Worm (Caenorhabditis elegans) whole organism, L4 larva: Measurements from ENCODE around the gene madf-9.
A peak's percentile ranks its signal among the peaks of the same experiment; 100 is the strongest.

Experiments
- D1046.2 ChIP-seq: fragments of 200-800 bp; sonication (Bioruptor generic); IDR thresholded peaks from 2 replicates; pipeline ENCODE4 v1.3.6; 2022; ENCODE audit warnings: missing genetic modification characterization, missing compliant biosample characterization
- F26F4.8 ChIP-seq: fragments of 200-800 bp; sonication (Bioruptor generic); conservative IDR thresholded peaks from 2 replicates; pipeline ENCODE4 v1.3.6; 2022; ENCODE audit warnings: missing genetic modification characterization, missing compliant biosample characterization
- F44E2.7 ChIP-seq: fragments of 200-800 bp; sonication (Bioruptor generic); IDR thresholded peaks from 2 replicates; pipeline ENCODE4 v2.1.2; 2022; ENCODE audit warnings: missing genetic modification characterization, missing compliant biosample characterization
- T20F7.1 ChIP-seq: fragments of 200-800 bp; sonication (Bioruptor generic); optimal IDR thresholded peaks from 2 replicates; lab custom pipeline; 2018; ENCODE audit warnings: mild to moderate bottlenecking, missing genetic modification characterization, missing compliant biosample characterization
- Y48G9A.11 ChIP-seq: fragments of 200-800 bp; sonication (Bioruptor generic); IDR thresholded peaks from 2 replicates; pipeline ENCODE4 v1.3.6; 2022; ENCODE audit warnings: missing genetic modification reagents, missing genetic modification characterization, missing compliant biosample characterization
- Y75B8A.6 ChIP-seq: fragments of 200-800 bp; sonication (Bioruptor generic); IDR thresholded peaks from 2 replicates; pipeline ENCODE4 v1.3.6; 2022; ENCODE audit warnings: missing genetic modification reagents, missing genetic modification characterization, missing compliant biosample characterization
- ZK337.2 ChIP-seq: fragments of 200-800 bp; sonication (Bioruptor generic); IDR thresholded peaks from 2 replicates; pipeline ENCODE4 v1.3.6; 2022; ENCODE audit warnings: missing genetic modification reagents, missing genetic modification characterization, missing compliant biosample characterization
- ZK546.5 ChIP-seq, 2 experiments: sonication (generic microtip); optimal IDR thresholded peaks; 2 replicates each; lab custom pipeline; 2017; ENCODE audit warnings: missing biosample characterization in 2 of 2, missing genetic modification characterization in 2 of 2
- aha-1 ChIP-seq: fragments of 150-350 bp; peaks from one replicate; lab custom pipeline; 2014; ENCODE audit warnings: missing biosample characterization, missing genetic modification characterization
- aly-2 ChIP-seq: sonication (generic microtip); optimal IDR thresholded peaks from 2 replicates; lab custom pipeline; 2018; ENCODE audit warnings: missing biosample characterization, missing genetic modification characterization
- ama-1 ChIP-seq: fragments of 150-350 bp; optimal IDR thresholded peaks from 2 replicates; lab custom pipeline; 2014; ENCODE audit warnings: inconsistent platforms, mixed read lengths
- attf-4 ChIP-seq: sonication (generic microtip); optimal IDR thresholded peaks from 3 replicates; lab custom pipeline; 2017; ENCODE audit warnings: missing biosample characterization, missing genetic modification characterization
- ceh-20 ChIP-seq: fragments of 200-800 bp; sonication (Bioruptor generic); IDR thresholded peaks from 2 replicates; pipeline ENCODE4 v1.3.6; 2022; ENCODE audit warnings: missing genetic modification reagents, missing genetic modification characterization, missing compliant biosample characterization
- ceh-28 ChIP-seq: fragments of 150-350 bp; optimal IDR thresholded peaks from 2 replicates; lab custom pipeline; 2014; ENCODE audit warnings: missing biosample characterization, missing genetic modification reagents, missing genetic modification characterization
- ceh-32 ChIP-seq: sonication (generic microtip); optimal IDR thresholded peaks from 2 replicates; lab custom pipeline; 2016; ENCODE audit warnings: mild to moderate bottlenecking, missing genetic modification characterization, missing compliant biosample characterization; ENCODE audit not compliant: poor library complexity
- ceh-44 ChIP-seq: fragments of 200-800 bp; sonication (Bioruptor generic); IDR thresholded peaks from 2 replicates; pipeline ENCODE4 v1.3.6; 2022; ENCODE audit warnings: missing genetic modification reagents, missing genetic modification characterization, missing compliant biosample characterization
- ceh-62 ChIP-seq: sonication (generic microtip); optimal IDR thresholded peaks from 2 replicates; lab custom pipeline; 2017; ENCODE audit warnings: missing biosample characterization, missing genetic modification characterization
- daf-12 ChIP-seq: fragments of 150-350 bp; optimal IDR thresholded peaks from 2 replicates; lab custom pipeline; 2014; ENCODE audit warnings: missing biosample characterization, missing genetic modification reagents, missing genetic modification characterization
- daf-19 ChIP-seq: fragments of 200-800 bp; sonication (Bioruptor generic); conservative IDR thresholded peaks from 2 replicates; pipeline ENCODE4 v1.3.6; 2022; ENCODE audit warnings: missing genetic modification characterization, missing compliant biosample characterization
- daf-8 ChIP-seq: fragments of 200-800 bp; sonication (Bioruptor generic); IDR thresholded peaks from 2 replicates; pipeline ENCODE4 v1.3.6; 2022; ENCODE audit warnings: missing genetic modification characterization, missing compliant biosample characterization
- duxl-1 ChIP-seq: sonication (generic microtip); optimal IDR thresholded peaks from 2 replicates; lab custom pipeline; 2016; ENCODE audit warnings: mild to moderate bottlenecking, missing genetic modification characterization, moderate library complexity, missing compliant biosample characterization; ENCODE audit not compliant: poor library complexity
- egl-27 ChIP-seq: sonication (generic microtip); optimal IDR thresholded peaks from 3 replicates; lab custom pipeline; 2017; ENCODE audit warnings: missing biosample characterization, missing genetic modification reagents, missing genetic modification characterization
- egl-43 ChIP-seq: fragments of 200-800 bp; sonication (Bioruptor generic); IDR thresholded peaks from 2 replicates; pipeline ENCODE4 v1.3.6; 2022; ENCODE audit warnings: missing genetic modification reagents, missing genetic modification characterization, missing compliant biosample characterization
- fkh-10 ChIP-seq: fragments of 150-350 bp; optimal IDR thresholded peaks from 2 replicates; lab custom pipeline; 2014; ENCODE audit warnings: missing biosample characterization, missing genetic modification reagents, missing genetic modification characterization
- lin-1 ChIP-seq: fragments of 200-800 bp; sonication (Bioruptor generic); IDR thresholded peaks from 2 replicates; pipeline ENCODE4 v1.3.6; 2022; ENCODE audit warnings: missing genetic modification reagents, missing genetic modification characterization, missing compliant biosample characterization
- lin-15B ChIP-seq: fragments of 150-350 bp; sonication (generic microtip); optimal IDR thresholded peaks from 3 replicates; lab custom pipeline; 2014; ENCODE audit warnings: missing biosample characterization, missing genetic modification characterization
- lin-38 ChIP-seq: fragments of 200-800 bp; sonication (Bioruptor generic); IDR thresholded peaks from 2 replicates; pipeline ENCODE4 v1.3.6; 2022; ENCODE audit warnings: missing genetic modification reagents, missing genetic modification characterization, missing compliant biosample characterization
- lin-39 ChIP-seq: fragments of 150-350 bp; optimal IDR thresholded peaks from 2 replicates; lab custom pipeline; 2014; ENCODE audit warnings: missing biosample characterization, missing genetic modification reagents, missing genetic modification characterization
- lsy-2 ChIP-seq, 2 experiments: fragments of 150-350 bp in 1 of 2; sonication (generic microtip) in 1 of 2; optimal IDR thresholded peaks; 2 replicates each; lab custom pipeline; 2014 to 2017; ENCODE audit warnings: missing biosample characterization in 2 of 2, missing genetic modification characterization in 2 of 2
- mdl-1 ChIP-seq, 2 experiments: fragments of 150-350 bp in 1 of 2; sonication (generic microtip) in 1 of 2; optimal IDR thresholded peaks; 2 replicates each; lab custom pipeline; 2014 to 2017; ENCODE audit warnings: missing biosample characterization in 2 of 2, missing genetic modification characterization in 2 of 2
- mes-2 ChIP-seq: sonication (generic microtip); optimal IDR thresholded peaks from 2 replicates; lab custom pipeline; 2016; ENCODE audit warnings: missing genotype, mild to moderate bottlenecking, missing genetic modification characterization, missing compliant biosample characterization; ENCODE audit not compliant: poor library complexity, severe bottlenecking
- mxl-2 ChIP-seq: fragments of 200-800 bp; sonication (Bioruptor generic); conservative IDR thresholded peaks from 2 replicates; pipeline ENCODE4 v1.3.6; 2022; ENCODE audit warnings: missing genetic modification reagents, missing genetic modification characterization, missing compliant biosample characterization
- mxl-3 ChIP-seq: fragments of 200-800 bp; sonication (Bioruptor generic); optimal IDR thresholded peaks from 2 replicates; lab custom pipeline; 2018; ENCODE audit warnings: mild to moderate bottlenecking, missing genetic modification characterization, missing compliant biosample characterization
- nhr-102 ChIP-seq: sonication (generic microtip); optimal IDR thresholded peaks from 2 replicates; lab custom pipeline; 2016; ENCODE audit warnings: mild to moderate bottlenecking, missing genetic modification characterization, moderate library complexity, missing compliant biosample characterization
- nhr-111 ChIP-seq: fragments of 200-800 bp; sonication (Bioruptor generic); optimal IDR thresholded peaks from 2 replicates; lab custom pipeline; 2018; ENCODE audit warnings: mild to moderate bottlenecking, missing genetic modification characterization, missing compliant biosample characterization
- nhr-237 ChIP-seq: sonication (generic microtip); optimal IDR thresholded peaks from 2 replicates; lab custom pipeline; 2017; ENCODE audit warnings: missing biosample characterization, missing genetic modification characterization
- nhr-48 ChIP-seq: sonication (generic microtip); optimal IDR thresholded peaks from 2 replicates; lab custom pipeline; 2016; ENCODE audit warnings: mild to moderate bottlenecking, missing genetic modification characterization, missing compliant biosample characterization
- nhr-6 ChIP-seq: fragments of 150-350 bp; optimal IDR thresholded peaks from 2 replicates; lab custom pipeline; 2014; ENCODE audit warnings: missing biosample characterization, missing genetic modification characterization
- pha-4 ChIP-seq, 2 experiments: fragments of 150-350 bp in 1 of 2; fragments of 200-800 bp in 1 of 2; sonication (Bioruptor generic) in 1 of 2; IDR thresholded peaks in 1 of 2; optimal IDR thresholded peaks in 1 of 2; 2 replicates each; pipeline versions ENCODE4 v1.3.6 to Lab custom; 2014 to 2022; ENCODE audit warnings: missing genetic modification characterization in 2 of 2, missing genetic modification reagents in 2 of 2, missing biosample characterization in 1 of 2, missing compliant biosample characterization in 1 of 2
- php-3 ChIP-seq: fragments of 200-800 bp; sonication (Bioruptor generic); IDR thresholded peaks from 2 replicates; pipeline ENCODE4 v1.3.6; 2022; ENCODE audit warnings: missing genetic modification reagents, missing genetic modification characterization, missing compliant biosample characterization
- pqm-1 ChIP-seq: sonication (generic microtip); optimal IDR thresholded peaks from 2 replicates; lab custom pipeline; 2017; ENCODE audit warnings: missing biosample characterization, missing genetic modification characterization
- skn-1 ChIP-seq: fragments of 150-350 bp; optimal IDR thresholded peaks from 2 replicates; lab custom pipeline; 2014; ENCODE audit warnings: missing biosample characterization, missing genetic modification characterization
- snpc-1.2 ChIP-seq: fragments of 200-800 bp; sonication (Bioruptor generic); IDR thresholded peaks from 2 replicates; pipeline ENCODE4 v1.3.6; 2022; ENCODE audit warnings: missing genetic modification reagents, missing genetic modification characterization, missing compliant biosample characterization
- snpc-4 ChIP-seq: fragments of 150-350 bp; optimal IDR thresholded peaks from 2 replicates; lab custom pipeline; 2014; ENCODE audit warnings: missing biosample characterization, missing genetic modification characterization
- spr-1 ChIP-seq: sonication (generic microtip); optimal IDR thresholded peaks from 2 replicates; lab custom pipeline; 2016; ENCODE audit warnings: mild to moderate bottlenecking, missing genetic modification characterization, missing compliant biosample characterization
- tag-97 ChIP-seq: fragments of 200-800 bp; sonication (Bioruptor generic); IDR thresholded peaks from 2 replicates; pipeline ENCODE4 v1.3.6; 2022; ENCODE audit warnings: missing genetic modification characterization, missing compliant biosample characterization
- tra-1 ChIP-seq: fragments of 200-800 bp; sonication (Bioruptor generic); IDR thresholded peaks from 2 replicates; pipeline ENCODE4 v1.3.6; 2022; ENCODE audit warnings: missing genetic modification reagents, missing genetic modification characterization, missing compliant biosample characterization
- unc-39 ChIP-seq: sonication (generic microtip); optimal IDR thresholded peaks from 2 replicates; lab custom pipeline; 2017; ENCODE audit warnings: missing biosample characterization, missing genetic modification characterization
- vab-7 ChIP-seq: fragments of 200-800 bp; sonication (Bioruptor generic); IDR thresholded peaks from 2 replicates; pipeline ENCODE4 v1.3.6; 2022; ENCODE audit warnings: missing genetic modification reagents, missing genetic modification characterization, missing compliant biosample characterization
- zag-1 ChIP-seq: fragments of 150-350 bp; optimal IDR thresholded peaks from 2 replicates; lab custom pipeline; 2014; ENCODE audit warnings: missing biosample characterization, missing genetic modification characterization
- zfp-3 ChIP-seq: fragments of 200-800 bp; sonication (Bioruptor generic); conservative IDR thresholded peaks from 2 replicates; pipeline ENCODE4 v1.3.6; 2022; ENCODE audit warnings: missing genetic modification reagents, missing genetic modification characterization, missing compliant biosample characterization
- zip-11 ChIP-seq: fragments of 200-800 bp; sonication (Bioruptor generic); IDR thresholded peaks from 2 replicates; pipeline ENCODE4 v1.3.6; 2022; ENCODE audit warnings: missing genetic modification characterization, missing compliant biosample characterization
- ztf-11 ChIP-seq: fragments of 150-350 bp; optimal IDR thresholded peaks from 2 replicates; lab custom pipeline; 2014; ENCODE audit warnings: missing biosample characterization, missing genetic modification characterization

madf-9 gene

DNA sequence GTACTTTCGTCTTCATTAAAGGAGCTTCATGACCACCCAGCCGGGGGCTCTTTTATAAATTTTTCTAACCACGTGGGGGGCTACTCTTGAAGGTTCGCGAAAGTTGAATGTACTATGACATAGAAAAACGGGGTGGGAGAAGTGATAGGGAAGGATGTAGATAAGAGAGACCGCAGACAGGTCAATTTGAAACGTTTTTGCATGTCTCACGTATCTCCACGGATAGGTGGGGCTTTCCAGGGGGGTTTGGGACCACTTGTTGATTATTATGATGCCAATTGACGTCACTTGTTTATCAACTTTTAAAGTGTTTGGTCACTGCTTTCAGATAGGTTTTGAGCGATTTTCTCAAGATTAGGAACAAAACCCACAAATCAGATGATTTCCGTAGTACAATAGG, 10.7 kb downstream of the madf-9 start (continued):
- TF ChIP-seq F44E2.7 (GFP tag; lab: Robert Waterston, UW) (no peak), ceh-28 (tag; lab: Kevin White, UChicago) (no peak), pha-4 (GFP tag; IDR thresholded peaks at IDR 0.05; lab: Robert Waterston, UW) (no peak), pha-4 (tag; optimal IDR thresholded peaks at IDR 0.05; lab: Kevin White, UChicago) (no peak), lin-1 (no peak), ceh-32 (no peak), ZK546.5 (tag; optimal IDR thresholded peaks at IDR 0.05; lab: Kevin White, UChicago) (no peak), zag-1 (tag; lab: Kevin White, UChicago) (no peak), mxl-2 (GFP tag; lab: Robert Waterston, UW) (no peak), nhr-48 (tag; lab: Kevin White, UChicago) (no peak), duxl-1 (peak; percentile 9), php-3 (GFP tag; lab: Robert Waterston, UW) (no peak), daf-12 (tag; lab: Kevin White, UChicago) (no peak), aly-2 (tag; lab: Kevin White, UChicago) (no peak), nhr-237 (no peak), tra-1 (no peak), mes-2 (tag; lab: Kevin White, UChicago) (no peak), fkh-10 (no peak), mdl-1 (tag; optimal IDR thresholded peaks at IDR 0.05; lab: Kevin White, UChicago) (peak in 1 of 2 experiments; percentile 18), lin-38 (GFP tag; lab: Robert Waterston, UW) (no peak), ZK337.2 (GFP tag; lab: Robert Waterston, UW) (no peak), ceh-62 (tag; lab: Kevin White, UChicago) (no peak), zfp-3 (GFP tag; lab: Robert Waterston, UW) (peak; percentile 61), lsy-2 (tag; optimal IDR thresholded peaks at IDR 0.05; lab: Kevin White, UChicago) (no peak), spr-1 (tag; lab: Kevin White, UChicago) (no peak), pqm-1 (tag; lab: Kevin White, UChicago) (no peak), Y48G9A.11 (GFP tag; lab: Robert Waterston, UW) (no peak), skn-1 (tag; lab: Kevin White, UChicago) (no peak), snpc-4 (tag; lab: Kevin White, UChicago) (no peak), ceh-44 (GFP tag; lab: Robert Waterston, UW) (no peak), attf-4 (tag; lab: Kevin White, UChicago) (no peak), unc-39 (tag; lab: Kevin White, UChicago) (no peak), daf-8 (GFP tag; lab: Robert Waterston, UW) (no peak), D1046.2 (GFP tag; lab: Robert Waterston, UW) (no peak), ama-1 (lab: Kevin White, UChicago) (no peak), F26F4.8 (no peak), egl-27 (tag; lab: Kevin White, UChicago) (no peak), zip-11 (no peak), aha-1 (tag; lab: Kevin White, UChicago) (peak; percentile 87), nhr-111 (GFP tag; lab: Kevin White, UChicago) (no peak), egl-43 (GFP tag; lab: Robert Waterston, UW) (no peak), lin-15B (tag; lab: Kevin White, UChicago) (no peak), Y75B8A.6 (no peak), lin-39 (no peak), tag-97 (no peak), nhr-6 (tag; lab: Kevin White, UChicago) (no peak), mxl-3 (GFP tag; lab: Kevin White, UChicago) (no peak), ceh-20 (GFP tag; lab: Robert Waterston, UW) (no peak), ztf-11 (tag; lab: Kevin White, UChicago) (no peak), vab-7 (GFP tag; lab: Robert Waterston, UW) (no peak), nhr-102 (no peak), T20F7.1 (GFP tag; lab: Kevin White, UChicago) (no peak), daf-19 (GFP tag; lab: Robert Waterston, UW) (no peak), snpc-1.2 (GFP tag; lab: Robert Waterston, UW) (no peak)
